Fruit fly (Drosophila melanogaster): ENCODE data around the gene CG4661.

DNA sequence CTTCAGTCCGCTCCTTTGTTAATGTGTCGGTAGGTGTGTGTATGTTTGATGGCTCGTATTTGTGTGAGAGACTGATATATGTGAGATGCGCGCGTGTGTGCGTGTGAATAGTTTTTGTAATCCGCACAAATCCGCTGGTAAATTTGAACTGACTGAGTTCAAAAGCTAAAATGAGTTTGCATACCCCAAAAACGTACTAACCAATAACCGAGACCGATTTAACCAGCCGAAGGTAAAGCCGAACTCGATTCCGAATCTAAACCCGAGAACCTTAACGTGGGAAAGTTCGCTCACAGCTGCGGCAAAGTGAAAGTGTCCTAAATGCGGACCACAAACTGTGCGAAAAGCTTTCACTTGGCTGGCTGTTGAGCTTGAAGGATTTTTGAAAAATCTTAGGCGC lies 11.1 kb upstream of the CG4661 start:
- TF ChIP-seq CG6808 (GFP tag; optimal IDR thresholded peaks at IDR 0.05) (no peak), CG11902 (GFP tag; optimal IDR thresholded peaks at IDR 0.05) (no peak), Gug (GFP tag; IDR thresholded peaks at IDR 0.05) (no peak), dsx (GFP tag; optimal IDR thresholded peaks at IDR 0.05; ENCODE audit: poor library complexity, severe bottlenecking) (no peak), Eip78C (GFP tag) (no peak), Blimp-1 (GFP tag; optimal IDR thresholded peaks at IDR 0.05) (no peak)

All from whole organism, prepupa.